Fruit fly (Drosophila melanogaster) whole organism, embryonic: ENCODE results near the gene Dhc36C.
A peak's percentile ranks its signal among the peaks of the same experiment; 100 is the strongest.

ENCODE experiments used
- Asciz ChIP-seq: fragments of 200-800 bp; sonication (Bioruptor generic); optimal IDR thresholded peaks from 2 replicates; lab custom pipeline; 2017; ENCODE audit warnings: missing biosample characterization, mild to moderate bottlenecking, missing genetic modification characterization, missing genetic modification reagents
- Blimp-1 ChIP-seq: fragments of 200-800 bp; sonication (Bioruptor generic); optimal IDR thresholded peaks from 3 replicates; lab custom pipeline; 2018; ENCODE audit warnings: missing biosample characterization, missing genetic modification characterization, mild to moderate bottlenecking, moderate library complexity, missing genetic modification reagents
- CG10959 ChIP-seq: fragments of 200-800 bp; sonication (Bioruptor generic); IDR thresholded peaks from 2 replicates; pipeline ENCODE4 v1.3.6; 2022; ENCODE audit warnings: missing biosample characterization, missing genetic modification characterization
- CG11504 ChIP-seq: fragments of 200-800 bp; sonication (Bioruptor generic); optimal IDR thresholded peaks from 3 replicates; lab custom pipeline; 2019; ENCODE audit warnings: missing biosample characterization, mild to moderate bottlenecking, missing genetic modification characterization, moderate library complexity
- CG11560 ChIP-seq: fragments of 200-800 bp; sonication (Bioruptor generic); IDR thresholded peaks from 3 replicates; pipeline ENCODE4 v1.3.6; 2022; ENCODE audit warnings: missing biosample characterization, missing genetic modification characterization
- CG12104 ChIP-seq: fragments of 200-800 bp; sonication (Bioruptor generic); optimal IDR thresholded peaks from 3 replicates; lab custom pipeline; 2016; ENCODE audit warnings: missing biosample characterization, missing genetic modification characterization
- CG12155 ChIP-seq: fragments of 200-800 bp; sonication (Bioruptor generic); optimal IDR thresholded peaks from 3 replicates; lab custom pipeline; 2016; ENCODE audit warnings: missing biosample characterization, missing genetic modification characterization
- CG12219 ChIP-seq: fragments of 200-800 bp; sonication (Bioruptor generic); optimal IDR thresholded peaks from 3 replicates; lab custom pipeline; 2018; ENCODE audit warnings: missing biosample characterization, mild to moderate bottlenecking, missing genetic modification characterization
- CG13894 ChIP-seq: fragments of 200-800 bp; sonication (Bioruptor generic); optimal IDR thresholded peaks from 3 replicates; lab custom pipeline; 2018; ENCODE audit warnings: missing biosample characterization, mild to moderate bottlenecking, missing genetic modification characterization, moderate library complexity
- CG15601 ChIP-seq: fragments of 200-800 bp; sonication (Bioruptor generic); optimal IDR thresholded peaks from 3 replicates; lab custom pipeline; 2019; ENCODE audit warnings: missing biosample characterization, mild to moderate bottlenecking, missing genetic modification characterization, moderate library complexity
- CG17359 ChIP-seq: fragments of 200-800 bp; sonication (Bioruptor generic); optimal IDR thresholded peaks from 3 replicates; lab custom pipeline; 2018; ENCODE audit warnings: missing biosample characterization, mild to moderate bottlenecking, missing genetic modification characterization, moderate library complexity
- CG17568 ChIP-seq: fragments of 200-800 bp; sonication (Bioruptor generic); optimal IDR thresholded peaks from 2 replicates; lab custom pipeline; 2018; ENCODE audit warnings: missing biosample characterization, mild to moderate bottlenecking, missing genetic modification characterization, moderate library complexity
- CG18599 ChIP-seq: fragments of 200-800 bp; sonication (Bioruptor generic); optimal IDR thresholded peaks from 3 replicates; lab custom pipeline; 2017; ENCODE audit warnings: missing biosample characterization, missing genetic modification characterization, mild to moderate bottlenecking, moderate library complexity, missing genetic modification reagents
- CG32532 ChIP-seq: fragments of 200-800 bp; sonication (Bioruptor generic); IDR thresholded peaks from 2 replicates; pipeline ENCODE4 v1.3.6; 2022; ENCODE audit warnings: missing biosample characterization, missing genetic modification characterization
- CG34422 ChIP-seq: fragments of 200-800 bp; sonication (Bioruptor generic); IDR thresholded peaks from 3 replicates; pipeline ENCODE4 v1.3.6; 2022; ENCODE audit warnings: missing biosample characterization, missing genetic modification characterization
- CG43689 ChIP-seq: fragments of 200-800 bp; sonication (Bioruptor generic); IDR thresholded peaks from 2 replicates; pipeline ENCODE4 v1.3.6; 2022; ENCODE audit warnings: missing biosample characterization, missing genetic modification characterization
- CG5180 ChIP-seq: fragments of 200-800 bp; sonication (Bioruptor generic); optimal IDR thresholded peaks from 3 replicates; lab custom pipeline; 2017; ENCODE audit warnings: missing biosample characterization, missing genetic modification characterization, mild to moderate bottlenecking, moderate library complexity, missing genetic modification reagents
- CG6854 ChIP-seq: fragments of 200-800 bp; sonication (Bioruptor generic); optimal IDR thresholded peaks from 3 replicates; lab custom pipeline; 2017; ENCODE audit warnings: missing biosample characterization, mild to moderate bottlenecking, missing genetic modification characterization
- CG8281 ChIP-seq: fragments of 200-800 bp; sonication (Bioruptor generic); optimal IDR thresholded peaks from 2 replicates; lab custom pipeline; 2018; ENCODE audit warnings: missing biosample characterization, mild to moderate bottlenecking, missing genetic modification characterization, moderate library complexity
- CG8290 ChIP-seq, 3 experiments: fragments of 200-800 bp; sonication (Bioruptor generic); optimal IDR thresholded peaks; 2 replicates each; lab custom pipeline; 2016 to 2019; ENCODE audit warnings: missing biosample characterization in 3 of 3, missing genetic modification characterization in 3 of 3, mild to moderate bottlenecking in 2 of 3, moderate library complexity in 1 of 3
- CG9932 ChIP-seq: fragments of 200-800 bp; sonication (Bioruptor generic); IDR thresholded peaks from 2 replicates; pipeline ENCODE4 v1.3.6; 2022; ENCODE audit warnings: missing biosample characterization, missing genetic modification characterization
- E2f1 ChIP-seq: fragments of 200-800 bp; sonication (Bioruptor generic); IDR thresholded peaks from 2 replicates; pipeline ENCODE4 v1.3.6; 2022; ENCODE audit warnings: missing biosample characterization, missing genetic modification characterization
- Eip74EF ChIP-seq, 2 experiments: fragments of 200-800 bp in 1 of 2; fragments of >200 bp in 1 of 2; sonication (Bioruptor generic) in 1 of 2; optimal IDR thresholded peaks; 2 replicates each; lab custom pipeline; 2017 to 2019; ENCODE audit warnings: missing biosample characterization in 2 of 2, missing genetic modification characterization in 2 of 2, mild to moderate bottlenecking in 1 of 2, moderate library complexity in 1 of 2
- GATAe ChIP-seq: fragments of 200-800 bp; sonication (Bioruptor generic); conservative IDR thresholded peaks from 2 replicates; pipeline ENCODE4 v1.3.6; 2022; ENCODE audit warnings: missing biosample characterization, missing genetic modification characterization
- H15 ChIP-seq: fragments of 200-800 bp; sonication (Bioruptor generic); IDR thresholded peaks from 3 replicates; pipeline ENCODE4 v1.3.6; 2022; ENCODE audit warnings: missing biosample characterization, missing genetic modification characterization
- HLHmδ ChIP-seq: fragments of 200-800 bp; sonication (Bioruptor generic); optimal IDR thresholded peaks from 2 replicates; lab custom pipeline; 2018; ENCODE audit warnings: missing biosample characterization, mild to moderate bottlenecking, missing genetic modification characterization, moderate library complexity
- Hey ChIP-seq: fragments of 200-800 bp; sonication (Bioruptor generic); optimal IDR thresholded peaks from 3 replicates; lab custom pipeline; 2018; ENCODE audit warnings: missing biosample characterization, mild to moderate bottlenecking, missing genetic modification characterization
- Lhr ChIP-seq: fragments of 200-800 bp; sonication (Bioruptor generic); optimal IDR thresholded peaks from 3 replicates; lab custom pipeline; 2017; ENCODE audit warnings: mild to moderate bottlenecking, missing biosample characterization, missing genetic modification reagents, missing genetic modification characterization
- MESR4 ChIP-seq: fragments of 200-800 bp; sonication (Bioruptor generic); optimal IDR thresholded peaks from 2 replicates; lab custom pipeline; 2018; ENCODE audit warnings: missing biosample characterization, mild to moderate bottlenecking, missing genetic modification characterization, moderate library complexity
- Mad ChIP-seq: fragments of 200-800 bp; sonication (Bioruptor generic); optimal IDR thresholded peaks from 2 replicates; lab custom pipeline; 2016; ENCODE audit warnings: missing biosample characterization, missing genetic modification characterization
- NfI ChIP-seq: fragments of 200-800 bp; sonication (Bioruptor generic); optimal IDR thresholded peaks from 3 replicates; lab custom pipeline; 2018; ENCODE audit warnings: missing biosample characterization, mild to moderate bottlenecking, missing genetic modification characterization, moderate library complexity
- Opbp ChIP-seq: fragments of 200-800 bp; sonication (Bioruptor generic); IDR thresholded peaks from 3 replicates; pipeline ENCODE4 v1.3.6; 2022; ENCODE audit warnings: missing biosample characterization, missing genetic modification characterization; ENCODE audit not compliant: partially characterized antibody
- bsh ChIP-seq, 2 experiments: fragments of 200-800 bp; sonication (Bioruptor generic); optimal IDR thresholded peaks; 2 replicates each; lab custom pipeline; 2017 to 2018; ENCODE audit warnings: mild to moderate bottlenecking in 2 of 2, missing biosample characterization in 2 of 2, missing genetic modification characterization in 2 of 2, moderate library complexity in 1 of 2
- cg ChIP-seq: fragments of 200-800 bp; sonication (Bioruptor generic); optimal IDR thresholded peaks from 3 replicates; lab custom pipeline; 2019; ENCODE audit warnings: missing biosample characterization, mild to moderate bottlenecking, missing genetic modification characterization, moderate library complexity
- dmrt99B ChIP-seq: fragments of 200-800 bp; sonication (Bioruptor generic); optimal IDR thresholded peaks from 2 replicates; lab custom pipeline; 2018; ENCODE audit warnings: missing biosample characterization, mild to moderate bottlenecking, missing genetic modification characterization, moderate library complexity
- emc ChIP-seq: fragments of 200-800 bp; sonication (Bioruptor generic); optimal IDR thresholded peaks from 2 replicates; lab custom pipeline; 2016; ENCODE audit warnings: missing biosample characterization, missing genetic modification characterization
- maf-S ChIP-seq: fragments of 200-800 bp; sonication (Bioruptor generic); optimal IDR thresholded peaks from 2 replicates; lab custom pipeline; 2016; ENCODE audit warnings: missing biosample characterization, missing genetic modification characterization
- pros ChIP-seq: fragments of 200-800 bp; sonication (Bioruptor generic); optimal IDR thresholded peaks from 3 replicates; lab custom pipeline; 2019; ENCODE audit warnings: missing biosample characterization, mild to moderate bottlenecking, missing genetic modification characterization, moderate library complexity
- scrt ChIP-seq: fragments of 200-800 bp; sonication (Bioruptor generic); optimal IDR thresholded peaks from 2 replicates; lab custom pipeline; 2018; ENCODE audit warnings: missing biosample characterization, mild to moderate bottlenecking, missing genetic modification characterization, moderate library complexity
- sens ChIP-seq: fragments of 200-800 bp; sonication (Bioruptor generic); peaks from one replicate; lab custom pipeline; 2016; ENCODE audit warnings: missing biosample characterization, missing genetic modification characterization
- seq ChIP-seq: fragments of 200-800 bp; sonication (Bioruptor generic); IDR thresholded peaks from 2 replicates; pipeline ENCODE4 v1.3.6; 2022; ENCODE audit warnings: missing biosample characterization, missing genetic modification characterization
- sima ChIP-seq: fragments of 200-800 bp; sonication (Bioruptor generic); optimal IDR thresholded peaks from 2 replicates; lab custom pipeline; 2016; ENCODE audit warnings: missing biosample characterization, missing genetic modification characterization
- slou ChIP-seq: fragments of 200-800 bp; sonication (Bioruptor generic); optimal IDR thresholded peaks from 3 replicates; lab custom pipeline; 2016; ENCODE audit warnings: missing biosample characterization, missing genetic modification characterization
- slp2 ChIP-seq: fragments of 200-800 bp; sonication (Bioruptor generic); optimal IDR thresholded peaks from 2 replicates; lab custom pipeline; 2016; ENCODE audit warnings: missing biosample characterization, missing genetic modification characterization
- sqz ChIP-seq: fragments of 200-800 bp; sonication (Bioruptor generic); optimal IDR thresholded peaks from 3 replicates; lab custom pipeline; 2018; ENCODE audit warnings: missing biosample characterization, mild to moderate bottlenecking, missing genetic modification characterization
- trh ChIP-seq: fragments of 200-800 bp; sonication (Bioruptor generic); optimal IDR thresholded peaks from 2 replicates; lab custom pipeline; 2016; ENCODE audit warnings: missing biosample characterization, missing genetic modification characterization
- wdn ChIP-seq: fragments of 200-800 bp; sonication (Bioruptor generic); IDR thresholded peaks from 2 replicates; pipeline ENCODE4 v1.3.6; 2022; ENCODE audit warnings: missing biosample characterization, missing genetic modification characterization
- wek ChIP-seq: fragments of 200-800 bp; sonication (Bioruptor generic); optimal IDR thresholded peaks from 3 replicates; lab custom pipeline; 2018; ENCODE audit warnings: missing biosample characterization, mild to moderate bottlenecking, missing genetic modification characterization, moderate library complexity

The Dhc36C gene

dm6 chr2L:17558111-17558773 lies 57.0 kb downstream of the Dhc36C start (continued):
- TF ChIP-seq Lhr (GFP tag; lab: Kevin White, UChicago) (no peak), CG32532 (GFP tag; lab: Robert Waterston, UW) (no peak), Eip74EF (GFP tag; optimal IDR thresholded peaks at IDR 0.05; lab: Kevin White, UChicago) (peak in 1 of 2 experiments; percentile 0), CG17568 (GFP tag; lab: Kevin White, UChicago) (no peak), CG9932 (GFP tag; lab: Robert Waterston, UW) (no peak), CG15601 (peak; percentile 11), CG17359 (tag; lab: Kevin White, UChicago) (peak; percentile 43), sens (no peak), HLHmδ (no peak), dmrt99B (peak; percentile 62), MESR4 (GFP tag; lab: Kevin White, UChicago) (no peak), sqz (GFP tag; lab: Kevin White, UChicago) (peak; percentile 59), Blimp-1 (no peak), slp2 (GFP tag; lab: Kevin White, UChicago) (no peak), NfI (GFP tag; lab: Kevin White, UChicago) (no peak), wek (GFP tag; lab: Kevin White, UChicago) (no peak)

DNA sequence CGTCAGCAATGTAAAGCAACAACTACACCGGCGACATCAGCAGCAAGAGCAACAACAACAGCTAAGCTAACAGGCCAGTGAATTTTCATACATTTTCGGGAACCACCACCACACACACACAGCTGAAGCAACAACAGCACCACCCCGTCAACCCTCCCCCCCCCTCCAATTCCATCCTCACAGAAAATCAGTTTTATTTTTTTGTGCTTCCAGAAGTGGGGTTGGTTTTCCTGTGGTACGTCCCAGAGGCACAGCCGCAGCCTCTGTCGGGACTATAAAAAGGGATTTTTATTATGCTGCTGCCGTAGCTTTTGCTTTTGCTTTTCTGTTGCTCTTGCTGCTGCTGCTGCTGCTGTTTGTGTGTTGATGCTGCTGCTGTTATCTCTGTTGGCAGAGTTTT lies 58.1 kb downstream of the Dhc36C start:
- TF ChIP-seq CG8281 (tag; lab: Kevin White, UChicago) (no peak), H15 (GFP tag; lab: Robert Waterston, UW) (0 out of 3 replicates have a peak, but pooled peaks have one; percentile 24), pros (GFP tag; lab: Kevin White, UChicago) (peak; percentile 9), CG5180 (GFP tag; lab: Kevin White, UChicago) (no peak), CG17359 (tag; lab: Kevin White, UChicago) (no peak), CG43689 (GFP tag; lab: Robert Waterston, UW) (no peak), slou (GFP tag; lab: Kevin White, UChicago) (no peak), bsh (GFP tag; optimal IDR thresholded peaks at IDR 0.05; lab: Kevin White, UChicago) (no peak), CG11504 (peak; percentile 69), cg (peak; percentile 28), CG18599 (GFP tag; lab: Kevin White, UChicago) (peak; percentile 17), CG12104 (GFP tag; lab: Kevin White, UChicago) (no peak), Opbp (GFP tag; lab: Robert Waterston, UW) (no peak), wdn (GFP tag; lab: Robert Waterston, UW) (no peak), scrt (peak; percentile 60), CG10959 (GFP tag; lab: Robert Waterston, UW) (no peak), Mad (GFP tag; lab: Kevin White, UChicago) (no peak), Asciz (GFP tag; lab: Kevin White, UChicago) (no peak), CG12155 (GFP tag; lab: Kevin White, UChicago) (no peak), CG6854 (no peak), CG12219 (GFP tag; lab: Kevin White, UChicago) (no peak), sens (no peak), E2f1 (no peak), seq (GFP tag; lab: Robert Waterston, UW) (peak; percentile 24; the same call in 1 of the 2 replicates), CG8290 (GFP tag; optimal IDR thresholded peaks at IDR 0.05; lab: Kevin White, UChicago) (no peak), CG8290 (tag; optimal IDR thresholded peaks at IDR 0.05; lab: Kevin White, UChicago) (no peak), trh (no peak), CG13894 (tag; lab: Kevin White, UChicago) (peak; percentile 29), Hey (no peak), sima (no peak), CG11560 (tag; lab: Robert Waterston, UW) (no peak), emc (GFP tag; lab: Kevin White, UChicago) (no peak), CG34422 (no peak), GATAe (GFP tag; lab: Robert Waterston, UW) (no peak), maf-S (GFP tag; lab: Kevin White, UChicago) (no peak)
